Fruit fly (Drosophila melanogaster) whole organism, embryonic: Measurements from ENCODE around the gene CG9837.

Experiments
- Abd-B ChIP-seq: fragments of 200-800 bp; sonication (Bioruptor generic); optimal IDR thresholded peaks from 2 replicates; lab custom pipeline; 2018; ENCODE audit warnings: missing biosample characterization, mild to moderate bottlenecking, missing genetic modification characterization, moderate library complexity
- Ada2b ChIP-seq: fragments of 200-800 bp; sonication (Bioruptor generic); IDR thresholded peaks from 2 replicates; pipeline ENCODE4 v1.3.6; 2022; ENCODE audit warnings: missing biosample characterization, missing genetic modification characterization
- CG6689 ChIP-seq: fragments of 200-800 bp; sonication (Bioruptor generic); IDR thresholded peaks from 2 replicates; pipeline ENCODE4 v1.3.6; 2022; ENCODE audit warnings: missing biosample characterization, missing genetic modification characterization
- ara ChIP-seq: fragments of 200-800 bp; sonication (Bioruptor generic); IDR thresholded peaks from 2 replicates; pipeline ENCODE4 v1.3.6; 2022; ENCODE audit warnings: missing biosample characterization, missing genetic modification characterization
- croc ChIP-seq: fragments of 200-800 bp; sonication (Bioruptor generic); conservative IDR thresholded peaks from 3 replicates; pipeline ENCODE4 v1.3.6; 2022; ENCODE audit warnings: missing biosample characterization, missing genetic modification characterization
- psq ChIP-seq: fragments of 200-800 bp; sonication (Bioruptor generic); optimal IDR thresholded peaks from 2 replicates; lab custom pipeline; 2017; ENCODE audit warnings: missing biosample characterization, missing genetic modification characterization
- tll ChIP-seq, 2 experiments: fragments of 200-800 bp in 1 of 2; fragments of >200 bp in 1 of 2; sonication (Bioruptor generic) in 1 of 2; optimal IDR thresholded peaks; 2 replicates each; lab custom pipeline; 2017 to 2019; ENCODE audit warnings: missing biosample characterization in 2 of 2, missing genetic modification characterization in 2 of 2, mild to moderate bottlenecking in 1 of 2, moderate library complexity in 1 of 2

DNA sequence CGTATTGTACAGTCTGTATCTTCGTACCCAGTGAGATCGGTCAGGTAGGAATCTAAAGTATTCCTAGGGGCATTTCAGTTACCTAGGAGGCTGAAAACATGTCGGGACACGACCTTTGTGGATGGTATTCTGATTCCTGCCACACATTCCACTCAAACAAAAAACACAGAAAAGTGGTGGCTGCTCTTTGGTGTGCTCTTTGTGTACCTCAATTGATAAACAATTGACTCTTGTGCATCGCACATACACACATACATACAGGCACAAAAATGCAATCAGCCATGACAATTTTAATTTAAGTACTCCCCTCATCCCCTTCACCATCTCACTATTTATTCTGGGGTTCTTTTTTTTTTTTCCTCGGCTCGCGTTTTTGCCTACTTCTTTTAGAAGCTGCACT, 34.8 kb upstream of the CG9837 start:
- peak in 1 of 2 experiments; percentile 80 for TF ChIP-seq tll (GFP tag; optimal IDR thresholded peaks at IDR 0.05; lab: Kevin White, UChicago)
- TF ChIP-seq CG6689 (GFP tag; lab: Robert Waterston, UW), result no peak
- TF ChIP-seq ara (GFP tag; lab: Robert Waterston, UW), result no peak
- TF ChIP-seq Ada2b (GFP tag; lab: Robert Waterston, UW), result no peak
- no peak for TF ChIP-seq croc (GFP tag; lab: Robert Waterston, UW)
- TF ChIP-seq Abd-B (GFP tag; lab: Kevin White, UChicago), result no peak
- no peak for TF ChIP-seq psq (GFP tag; lab: Kevin White, UChicago)
